Worm (Caenorhabditis elegans) whole organism, young adult: Measurements from ENCODE around the gene C26G2.2.

Experiments
- C06A6.2 ChIP-seq: fragments of 200-800 bp; sonication (Bioruptor generic); conservative IDR thresholded peaks from 2 replicates; pipeline ENCODE4 v1.3.6; 2022; ENCODE audit warnings: missing genetic modification characterization, missing compliant biosample characterization
- C17E4.6 ChIP-seq: fragments of 200-800 bp; sonication (Bioruptor generic); IDR thresholded peaks from 2 replicates; pipeline ENCODE4 v1.3.6; 2022; ENCODE audit warnings: missing genetic modification reagents, missing genetic modification characterization, missing compliant biosample characterization
- T26A5.8 ChIP-seq: sonication (generic microtip); optimal IDR thresholded peaks from 2 replicates; lab custom pipeline; 2016; ENCODE audit warnings: missing genetic modification characterization, missing compliant biosample characterization
- Y56A3A.18 ChIP-seq: fragments of 200-800 bp; sonication (Bioruptor generic); IDR thresholded peaks from 2 replicates; pipeline ENCODE4 v1.3.6; 2022; ENCODE audit warnings: missing genetic modification reagents, missing genetic modification characterization, missing compliant biosample characterization
- bed-1 ChIP-seq: fragments of 200-800 bp; sonication (Bioruptor generic); IDR thresholded peaks from 2 replicates; pipeline ENCODE4 v1.3.6; 2022; ENCODE audit warnings: missing genetic modification reagents, missing genetic modification characterization, missing compliant biosample characterization
- cebp-1 ChIP-seq, 2 experiments: fragments of 200-800 bp in 1 of 2; sonication (Bioruptor generic) in 1 of 2; sonication (generic microtip) in 1 of 2; IDR thresholded peaks in 1 of 2; optimal IDR thresholded peaks in 1 of 2; 2 replicates each; pipeline versions ENCODE4 v1.3.6 to Lab custom; 2017 to 2022; ENCODE audit warnings: missing compliant biosample characterization in 2 of 2, missing genetic modification characterization in 2 of 2, mild to moderate bottlenecking in 1 of 2, missing genetic modification reagents in 1 of 2, moderate library complexity in 1 of 2
- ceh-40 ChIP-seq: fragments of 200-800 bp; sonication (Bioruptor generic); IDR thresholded peaks from 2 replicates; pipeline ENCODE4 v1.3.6; 2022; ENCODE audit warnings: missing genetic modification characterization, missing compliant biosample characterization
- ceh-91 ChIP-seq: fragments of 200-800 bp; sonication (Bioruptor generic); IDR thresholded peaks from 2 replicates; pipeline ENCODE4 v1.3.6; 2022; ENCODE audit warnings: missing genetic modification reagents, missing genetic modification characterization, missing compliant biosample characterization
- egl-18 ChIP-seq: fragments of 200-800 bp; sonication (Bioruptor generic); IDR thresholded peaks from 2 replicates; pipeline ENCODE4 v1.3.6; 2022; ENCODE audit warnings: missing genetic modification reagents, missing genetic modification characterization, missing compliant biosample characterization
- hlh-12 ChIP-seq: sonication (generic microtip); optimal IDR thresholded peaks from 2 replicates; lab custom pipeline; 2016; ENCODE audit warnings: missing genetic modification characterization, missing compliant biosample characterization
- hmg-1.2 ChIP-seq: fragments of 200-800 bp; sonication (Bioruptor generic); IDR thresholded peaks from 2 replicates; pipeline ENCODE4 v1.3.6; 2022; ENCODE audit warnings: missing genetic modification reagents, missing genetic modification characterization, missing compliant biosample characterization
- let-607 ChIP-seq, 2 experiments: fragments of 200-800 bp in 1 of 2; sonication (Bioruptor generic) in 1 of 2; sonication (generic microtip) in 1 of 2; optimal IDR thresholded peaks; 2 replicates each; lab custom pipeline; 2016 to 2018; ENCODE audit warnings: mild to moderate bottlenecking in 2 of 2, missing compliant biosample characterization in 2 of 2, missing genetic modification characterization in 2 of 2, moderate library complexity in 2 of 2, missing genotype in 1 of 2
- lin-35 ChIP-seq, 3 experiments: fragments of 150-350 bp in 2 of 3; sonication (generic microtip) in 1 of 3; optimal IDR thresholded peaks; 2 replicates each; lab custom pipeline; 2014 to 2018; ENCODE audit warnings: missing biosample characterization in 3 of 3, missing genetic modification characterization in 3 of 3, missing genetic modification reagents in 3 of 3
- lsy-27 ChIP-seq: sonication (generic microtip); optimal IDR thresholded peaks from 2 replicates; lab custom pipeline; 2017; ENCODE audit warnings: missing genetic modification characterization, mild to moderate bottlenecking, missing compliant biosample characterization, antibody characterized with exemption, missing genotype, borderline replicate concordance; ENCODE audit not compliant: insufficient read depth
- madf-10 ChIP-seq: sonication (generic microtip); optimal IDR thresholded peaks from 2 replicates; lab custom pipeline; 2016; ENCODE audit warnings: mild to moderate bottlenecking, missing genetic modification characterization, missing compliant biosample characterization
- madf-6 ChIP-seq: fragments of 200-800 bp; sonication (Bioruptor generic); IDR thresholded peaks from 2 replicates; pipeline ENCODE4 v1.3.6; 2022; ENCODE audit warnings: missing genetic modification reagents, missing genetic modification characterization, missing compliant biosample characterization
- madf-8 ChIP-seq: fragments of 200-800 bp; sonication (Bioruptor generic); conservative IDR thresholded peaks from 2 replicates; pipeline ENCODE4 v1.3.6; 2022; ENCODE audit warnings: missing genetic modification reagents, missing genetic modification characterization, missing compliant biosample characterization
- mxl-1 ChIP-seq: sonication (generic microtip); optimal IDR thresholded peaks from 2 replicates; lab custom pipeline; 2016; ENCODE audit warnings: missing genetic modification characterization, missing compliant biosample characterization
- nfya-1 ChIP-seq: sonication (generic microtip); optimal IDR thresholded peaks from 2 replicates; lab custom pipeline; 2017; ENCODE audit warnings: antibody characterized with exemption, missing compliant biosample characterization, missing genetic modification characterization, borderline replicate concordance; ENCODE audit not compliant: insufficient read depth
- nfya-2 ChIP-seq: fragments of 200-800 bp; sonication (Bioruptor generic); IDR thresholded peaks from 2 replicates; pipeline ENCODE4 v1.3.6; 2022; ENCODE audit warnings: missing genetic modification reagents, missing genetic modification characterization, missing compliant biosample characterization
- nhr-120 ChIP-seq: fragments of 200-800 bp; sonication (Bioruptor generic); IDR thresholded peaks from 2 replicates; pipeline ENCODE4 v1.3.6; 2022; ENCODE audit warnings: missing genetic modification characterization, missing compliant biosample characterization
- nhr-80 ChIP-seq: sonication (generic microtip); optimal IDR thresholded peaks from 2 replicates; lab custom pipeline; 2016; ENCODE audit warnings: missing genetic modification characterization, missing compliant biosample characterization
- rpc-1 ChIP-seq, 2 experiments: fragments of 150-350 bp in 1 of 2; sonication (generic microtip) in 1 of 2; optimal IDR thresholded peaks; 2 replicates each; lab custom pipeline; 2014 to 2018; ENCODE audit warnings: missing biosample characterization in 1 of 2, missing genetic modification characterization in 1 of 2, missing genetic modification reagents in 1 of 2, missing genotype in 1 of 2
- sea-2 ChIP-seq: fragments of 200-800 bp; sonication (Bioruptor generic); IDR thresholded peaks from 2 replicates; pipeline ENCODE4 v1.3.6; 2022; ENCODE audit warnings: missing genetic modification characterization, missing compliant biosample characterization
- snpc-1.1 ChIP-seq: sonication (generic microtip); optimal IDR thresholded peaks from 2 replicates; lab custom pipeline; 2017; ENCODE audit warnings: missing genetic modification characterization, mild to moderate bottlenecking, missing compliant biosample characterization, antibody characterized with exemption, moderate library complexity, missing genotype, missing genetic modification reagents; ENCODE audit not compliant: insufficient read depth
- snpc-4 ChIP-seq, 5 experiments: fragments of 150-350 bp in 1 of 5; sonication (generic microtip) in 4 of 5; optimal IDR thresholded peaks; 2 replicates each; lab custom pipeline; 2014 to 2018; ENCODE audit warnings: missing genetic modification characterization in 5 of 5, missing biosample characterization in 3 of 5, antibody characterized with exemption in 2 of 5, mild to moderate bottlenecking in 2 of 5, missing compliant biosample characterization in 2 of 5, missing genotype in 2 of 5, moderate library complexity in 2 of 5, missing genetic modification reagents in 1 of 5
- unc-62 ChIP-seq: fragments of 150-350 bp; optimal IDR thresholded peaks from 2 replicates; lab custom pipeline; 2014; ENCODE audit warnings: missing biosample characterization, missing genetic modification reagents, missing genetic modification characterization
- ztf-3 ChIP-seq: fragments of 200-800 bp; sonication (Bioruptor generic); optimal IDR thresholded peaks from 2 replicates; lab custom pipeline; 2018; ENCODE audit warnings: mild to moderate bottlenecking, missing genetic modification characterization, missing compliant biosample characterization

Gene C26G2.2

DNA sequence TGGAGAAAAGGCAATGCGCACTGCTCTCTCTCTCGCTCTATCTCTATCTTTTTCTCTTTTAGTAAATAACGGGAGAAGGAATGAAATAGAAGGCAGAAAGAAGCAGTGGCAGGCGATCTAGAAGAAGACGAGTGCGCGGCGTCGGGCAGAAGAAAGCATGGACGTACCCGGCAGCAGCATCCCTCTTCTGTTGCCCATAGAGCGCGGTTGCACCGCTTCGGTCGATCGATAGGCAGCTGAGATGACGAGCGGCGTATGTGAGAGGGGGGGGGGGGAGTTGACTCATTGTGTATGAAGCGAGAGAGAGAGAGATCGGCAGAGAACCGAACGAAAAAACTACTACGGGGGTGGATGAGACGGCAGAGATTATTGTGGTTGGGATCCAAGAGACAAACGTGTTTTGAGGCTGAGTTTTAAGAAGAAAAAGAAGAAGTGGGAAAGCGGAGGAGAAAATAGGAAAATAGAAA lies 44.1 kb downstream of the C26G2.2 start (continued):
- TF ChIP-seq unc-62: no peak
- peak; percentile 33 to 71 for TF ChIP-seq let-607 (tag; optimal IDR thresholded peaks at IDR 0.05; lab: Kevin White, UChicago)
- TF ChIP-seq nfya-2 (GFP tag; lab: Robert Waterston, UW): no peak
- TF ChIP-seq, all 124 proteins: peak for 47

DNA sequence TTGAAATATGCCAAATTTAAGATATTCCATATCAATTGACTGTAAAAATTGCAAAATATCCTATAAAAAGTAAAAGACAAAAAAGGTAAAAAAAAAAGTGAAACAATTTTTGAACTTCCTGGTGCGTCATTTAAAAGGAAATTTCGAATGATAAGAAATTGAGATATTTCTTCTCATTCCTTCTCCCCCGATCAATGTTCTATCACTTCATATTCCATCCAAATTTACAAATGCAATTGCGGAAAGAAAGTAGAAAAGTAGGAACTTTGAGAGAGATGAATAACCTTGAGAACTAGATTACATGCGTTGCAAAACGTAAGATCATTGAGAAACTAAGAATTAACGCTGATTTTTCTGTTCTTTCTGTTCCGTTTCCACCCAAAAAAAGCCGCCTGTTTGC lies 45.5 kb downstream of the C26G2.2 start:
- TF ChIP-seq hlh-12 (tag; lab: Kevin White, UChicago): no peak
- no peak for TF ChIP-seq egl-18 (GFP tag; lab: Robert Waterston, UW)
- no peak for TF ChIP-seq ztf-3
- no peak for TF ChIP-seq T26A5.8 (tag; lab: Kevin White, UChicago)
- TF ChIP-seq mxl-1 (tag; lab: Kevin White, UChicago): no peak

DNA sequence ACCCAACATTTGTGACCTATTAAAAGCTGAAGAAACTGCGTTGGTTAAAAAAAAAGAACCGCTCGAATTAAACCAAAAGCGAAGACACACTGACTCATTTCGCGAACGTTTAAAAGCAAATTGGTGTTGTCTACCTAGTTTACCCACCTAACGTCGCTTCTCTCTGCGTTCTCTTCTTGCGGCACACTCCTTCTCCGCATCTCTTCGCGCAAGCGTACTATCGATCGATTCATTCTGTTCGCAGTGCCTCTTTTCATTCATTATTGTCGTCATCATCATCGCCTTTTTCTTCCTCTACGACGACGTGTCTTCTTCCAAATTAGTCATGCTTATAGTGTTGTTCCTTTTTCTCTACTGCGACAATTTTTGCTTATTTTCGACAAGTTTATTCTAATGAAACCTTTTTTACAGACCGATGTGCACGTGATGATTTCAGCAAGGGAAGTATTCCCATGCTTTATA lies 47.1 kb downstream of the C26G2.2 start, which contains the start of gene atrn-1:
atrn-1 (plus strand) TSS at position 412 of the 462 bp plus-strand sequence.
- TF ChIP-seq C06A6.2 (GFP tag; lab: Robert Waterston, UW) (no peak), sea-2 (GFP tag; lab: Robert Waterston, UW) (no peak), nhr-80 (tag; lab: Kevin White, UChicago) (peak; percentile 5), hmg-1.2 (GFP tag; lab: Robert Waterston, UW) (peak; percentile 71; the same call in 1 of the 2 replicates), bed-1 (no peak)

DNA sequence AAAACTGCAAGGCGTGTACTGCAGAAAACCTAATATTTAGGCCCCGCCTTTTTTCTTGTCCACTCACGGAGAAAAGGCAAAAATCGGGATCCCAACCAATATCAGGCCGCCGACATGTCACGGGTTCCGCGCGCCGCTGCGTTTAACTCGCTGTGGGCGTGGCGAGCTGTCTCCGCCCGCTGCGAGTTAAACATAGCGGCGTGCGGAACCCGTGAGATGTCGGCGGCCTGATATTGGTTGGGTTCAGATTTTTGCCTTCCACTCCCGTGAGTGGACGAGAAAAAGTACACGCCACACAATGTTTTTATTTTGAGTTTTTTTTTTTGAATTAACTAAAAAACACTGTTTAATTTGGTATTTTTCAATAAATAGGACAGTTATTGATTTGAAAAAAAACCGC lies 51.3 kb downstream of the C26G2.2 start:
- peak; percentile 37; the same call in 1 of the 2 replicates for TF ChIP-seq hmg-1.2 (GFP tag; lab: Robert Waterston, UW)
- TF ChIP-seq nhr-80 (tag; lab: Kevin White, UChicago): no peak
- TF ChIP-seq snpc-4 (GFP tag; optimal IDR thresholded peaks at IDR 0.05; lab: Kevin White, UChicago): no peak
- TF ChIP-seq snpc-4 (tag; optimal IDR thresholded peaks at IDR 0.05; lab: Kevin White, UChicago): peak in 3 of 4 experiments; percentile 29 to 92 (median 91)
- TF ChIP-seq, all 124 proteins: peak for 2

DNA sequence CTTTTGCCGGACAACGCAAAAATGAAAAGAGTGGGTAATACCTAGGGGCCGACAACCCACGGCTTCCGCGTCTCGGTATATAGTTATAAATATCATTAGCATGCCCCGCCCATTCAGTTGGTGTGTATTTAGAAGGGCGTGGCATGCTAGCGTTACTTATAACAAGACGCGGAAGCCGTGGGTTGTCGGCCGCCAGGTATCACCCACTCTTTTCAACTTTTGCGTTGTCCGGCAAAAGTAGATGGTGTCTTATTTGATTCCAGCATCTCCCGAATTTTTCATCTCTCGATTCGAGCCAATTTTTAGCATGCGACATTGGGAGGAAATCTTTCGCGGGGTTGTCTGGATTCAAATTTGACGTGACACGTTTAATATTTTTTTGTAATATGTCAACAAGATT lies 53.7 kb downstream of the C26G2.2 start:
- no peak for TF ChIP-seq ceh-40 (GFP tag; lab: Robert Waterston, UW)
- TF ChIP-seq Y56A3A.18 (GFP tag; lab: Robert Waterston, UW): no peak
- no peak for TF ChIP-seq rpc-1 (optimal IDR thresholded peaks at IDR 0.05; lab: Kevin White, UChicago)
- TF ChIP-seq rpc-1 (tag; optimal IDR thresholded peaks at IDR 0.05; lab: Kevin White, UChicago): peak; percentile 35
- TF ChIP-seq madf-10 (tag; lab: Kevin White, UChicago): no peak
- no peak for TF ChIP-seq lsy-27
- TF ChIP-seq mxl-1 (tag; lab: Kevin White, UChicago): no peak
- no peak for TF ChIP-seq nhr-120 (GFP tag; lab: Robert Waterston, UW)
- no peak for TF ChIP-seq nfya-1 (tag; lab: Kevin White, UChicago)
- TF ChIP-seq madf-8: no peak
- no peak for TF ChIP-seq lin-35 (GFP tag; optimal IDR thresholded peaks at IDR 0.05; lab: Kevin White, UChicago)
- TF ChIP-seq ceh-91 (GFP tag; lab: Robert Waterston, UW): no peak
- no peak for TF ChIP-seq madf-6 (GFP tag; lab: Robert Waterston, UW)
- TF ChIP-seq cebp-1 (GFP tag; IDR thresholded peaks at IDR 0.05; lab: Robert Waterston, UW): no peak
- no peak for TF ChIP-seq cebp-1 (tag; optimal IDR thresholded peaks at IDR 0.05; lab: Kevin White, UChicago)
- no peak for TF ChIP-seq C17E4.6 (GFP tag; lab: Robert Waterston, UW)
- peak; percentile 76 for TF ChIP-seq snpc-4 (GFP tag; optimal IDR thresholded peaks at IDR 0.05; lab: Kevin White, UChicago)
- TF ChIP-seq snpc-4 (tag; optimal IDR thresholded peaks at IDR 0.05; lab: Kevin White, UChicago): peak in 3 of 4 experiments; percentile 46 to 85 (median 73)
- TF ChIP-seq snpc-1.1 (tag; lab: Kevin White, UChicago): peak; percentile 64
- TF ChIP-seq, all 124 proteins: peak for 3
